Worm (Caenorhabditis elegans): ENCODE measurements around the gene F19G12.11.
"Not testable (repeated sequence)": the region's sequence is repeated elsewhere in the genome, so short reads cannot be mapped to it uniquely, and the experiment has no call there.

Gene F19G12.11

DNA sequence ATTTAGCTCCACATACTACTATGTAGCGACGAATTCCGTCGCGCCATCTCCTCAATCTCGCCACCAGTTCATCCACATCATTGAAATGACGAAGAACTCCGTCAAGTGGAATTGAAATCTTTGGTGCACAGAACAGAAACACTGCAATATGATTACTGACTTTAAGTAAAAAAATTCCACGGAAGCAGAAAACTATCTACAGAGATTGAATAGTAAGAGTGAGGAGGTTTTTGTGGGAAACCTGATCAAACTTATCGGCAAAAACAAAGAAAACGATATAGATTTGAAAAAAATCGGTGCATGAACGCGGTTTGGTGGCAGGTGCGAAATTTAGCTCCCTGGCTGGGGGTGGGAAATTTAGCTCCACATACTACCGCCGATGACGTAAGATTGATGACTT lies 22.9 kb downstream of the F19G12.11 start, which contains the start of gene ZK402.2:
TSS of gene ZK402.2 (plus strand) at position 301 of the 400 bp plus-strand sequence.
- not testable (repeated sequence) for TF ChIP-seq klf-2 (GFP tag; conservative IDR thresholded peaks at IDR 0.05); T22C8.4 (GFP tag; IDR thresholded peaks at IDR 0.05); ref-1 (GFP tag; conservative IDR thresholded peaks at IDR 0.05)

DNA sequence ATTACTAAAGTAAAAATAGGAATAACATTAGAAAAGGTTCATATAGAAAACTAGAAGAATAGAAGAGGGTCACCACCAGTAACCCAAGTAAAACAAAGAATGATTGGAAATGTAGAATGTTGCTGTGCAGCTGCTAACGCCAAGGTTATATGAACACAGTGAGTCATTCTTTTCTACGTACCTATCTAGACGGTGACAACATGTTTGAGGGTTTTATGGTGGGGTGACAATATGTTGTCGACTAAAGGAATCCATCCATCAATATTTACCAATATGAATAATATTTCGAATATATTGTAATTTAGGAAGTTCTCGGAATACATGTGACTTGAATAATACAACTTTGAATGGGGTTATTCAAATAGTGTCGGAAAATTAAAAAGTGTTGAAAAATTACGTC lies 25.1 kb downstream of the F19G12.11 start, which contains the start of gene ZK402.5:
TSS of gene ZK402.5 (minus strand) at position 101 of the 400 bp plus-strand sequence.
- TF ChIP-seq cog-1 (tag; optimal IDR thresholded peaks at IDR 0.05) (no peak), ztf-23 (GFP tag; IDR thresholded peaks at IDR 0.05) (no peak), T22C8.4 (GFP tag; IDR thresholded peaks at IDR 0.05) (no peak), med-1 (GFP tag; optimal IDR thresholded peaks at IDR 0.05; ENCODE audit: insufficient read depth) (no peak)

ce11 chrX:1397516-1397915 lies 28.8 kb downstream of the F19G12.11 start, which contains the start of gene H39E20.1:
TSS of gene H39E20.1 (minus strand) at chrX:1397616.
- TF ChIP-seq ztf-23 (GFP tag; IDR thresholded peaks at IDR 0.05) (no peak), tab-1 (GFP tag; IDR thresholded peaks at IDR 0.05) (no peak), ref-1 (GFP tag; conservative IDR thresholded peaks at IDR 0.05) (no peak)

ce11 chrX:1395793-1396192 lies 30.5 kb downstream of the F19G12.11 start:
- TF ChIP-seq T22C8.4 (GFP tag; IDR thresholded peaks at IDR 0.05) (no peak), flt-1 (GFP tag; IDR thresholded peaks at IDR 0.05) (no peak), ztf-29 (GFP tag; IDR thresholded peaks at IDR 0.05) (no peak), ref-1 (GFP tag; conservative IDR thresholded peaks at IDR 0.05) (no peak), klf-2 (GFP tag; conservative IDR thresholded peaks at IDR 0.05) (no peak), tab-1 (GFP tag; IDR thresholded peaks at IDR 0.05) (no peak), med-1 (GFP tag; optimal IDR thresholded peaks at IDR 0.05; ENCODE audit: insufficient read depth) (no peak), cog-1 (tag; optimal IDR thresholded peaks at IDR 0.05) (no peak), ztf-23 (GFP tag; IDR thresholded peaks at IDR 0.05) (no peak)

DNA sequence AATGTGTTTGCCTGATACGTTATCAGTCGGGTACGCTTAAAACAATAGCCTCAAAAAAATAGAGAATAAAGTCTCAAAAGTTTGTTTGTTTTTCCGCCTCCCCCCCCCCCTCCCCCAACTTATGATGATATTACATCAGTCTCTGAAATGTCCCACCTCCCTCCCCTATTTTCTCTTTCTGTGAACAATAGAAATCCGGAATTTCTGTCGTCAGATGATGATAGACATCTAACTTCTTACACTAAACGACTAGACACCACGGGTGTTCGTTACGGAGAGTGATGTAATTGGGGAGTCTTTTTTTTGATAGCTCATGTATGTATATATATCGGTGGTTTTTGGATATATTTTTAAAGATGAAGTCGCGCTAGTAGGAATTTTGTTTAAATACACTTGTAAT lies 31.9 kb downstream of the F19G12.11 start:
- TF ChIP-seq T22C8.4 (GFP tag; IDR thresholded peaks at IDR 0.05) (no peak), tab-1 (GFP tag; IDR thresholded peaks at IDR 0.05) (no peak), cog-1 (tag; optimal IDR thresholded peaks at IDR 0.05) (no peak), med-1 (GFP tag; optimal IDR thresholded peaks at IDR 0.05; ENCODE audit: insufficient read depth) (no peak), flt-1 (GFP tag; IDR thresholded peaks at IDR 0.05) (no peak), ref-1 (GFP tag; conservative IDR thresholded peaks at IDR 0.05) (no peak), ztf-23 (GFP tag; IDR thresholded peaks at IDR 0.05) (no peak), ztf-29 (GFP tag; IDR thresholded peaks at IDR 0.05) (no peak), klf-2 (GFP tag; conservative IDR thresholded peaks at IDR 0.05) (no peak)

- no peak for TF ChIP-seq klf-2 (GFP tag; conservative IDR thresholded peaks at IDR 0.05)
- no peak for TF ChIP-seq flt-1 (GFP tag; IDR thresholded peaks at IDR 0.05)
- no peak for TF ChIP-seq cog-1 (tag; optimal IDR thresholded peaks at IDR 0.05)
- no peak for TF ChIP-seq T22C8.4 (GFP tag; IDR thresholded peaks at IDR 0.05)
- no peak for TF ChIP-seq ref-1 (GFP tag; conservative IDR thresholded peaks at IDR 0.05)
These were observed 32.4 kb downstream of the F19G12.11 start, which contains the start of gene F56C3.9 for ce11 chrX:1393891-1394290. TSS of gene F56C3.9 (minus strand) at chrX:1393991.

DNA sequence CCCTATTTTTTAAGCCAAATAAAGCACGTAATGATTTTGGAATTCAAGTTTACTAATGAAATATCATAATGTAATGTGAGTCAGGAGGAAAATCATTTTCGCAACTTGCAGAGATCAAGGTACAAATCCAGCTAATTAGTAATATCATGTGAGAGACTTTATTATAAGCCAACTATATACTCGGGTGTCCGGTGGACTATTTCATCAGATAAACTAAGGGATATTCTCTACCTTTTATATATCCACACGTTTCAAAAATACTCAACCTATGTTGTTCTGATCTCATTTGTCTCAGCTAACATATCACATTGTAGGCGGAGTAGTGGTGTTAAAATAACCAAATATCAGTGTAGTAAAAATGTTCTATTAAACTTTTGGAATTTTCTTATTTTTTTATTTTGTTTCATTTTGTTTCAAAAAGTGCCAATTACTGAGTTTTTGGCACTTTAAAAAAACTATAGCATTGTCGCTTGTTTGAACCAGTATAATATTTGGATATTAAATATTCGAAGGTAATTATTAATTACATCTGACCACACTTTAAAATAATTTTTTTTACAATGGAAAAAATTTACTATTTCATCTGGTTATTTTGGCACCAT lies 36.8 kb downstream of the F19G12.11 start:
- TF ChIP-seq flt-1 (GFP tag; IDR thresholded peaks at IDR 0.05), result no peak
- TF ChIP-seq cog-1 (tag; optimal IDR thresholded peaks at IDR 0.05), result peak; percentile 40
- TF ChIP-seq ztf-23 (GFP tag; IDR thresholded peaks at IDR 0.05), result no peak
- no peak for TF ChIP-seq ref-1 (GFP tag; conservative IDR thresholded peaks at IDR 0.05)

ce11 chrX:1386893-1387367 lies 39.4 kb downstream of the F19G12.11 start, which contains the start of gene F56C3.1:
TSS of gene F56C3.1 (plus strand) at chrX:1387317.
- TF ChIP-seq tab-1 (GFP tag; IDR thresholded peaks at IDR 0.05) (no peak), cog-1 (tag; optimal IDR thresholded peaks at IDR 0.05) (no peak), T22C8.4 (GFP tag; IDR thresholded peaks at IDR 0.05) (no peak), ref-1 (GFP tag; conservative IDR thresholded peaks at IDR 0.05) (no peak), ztf-29 (GFP tag; IDR thresholded peaks at IDR 0.05) (no peak), ztf-23 (GFP tag; IDR thresholded peaks at IDR 0.05) (no peak), med-1 (GFP tag; optimal IDR thresholded peaks at IDR 0.05; ENCODE audit: insufficient read depth) (no peak), klf-2 (GFP tag; conservative IDR thresholded peaks at IDR 0.05) (no peak)

DNA sequence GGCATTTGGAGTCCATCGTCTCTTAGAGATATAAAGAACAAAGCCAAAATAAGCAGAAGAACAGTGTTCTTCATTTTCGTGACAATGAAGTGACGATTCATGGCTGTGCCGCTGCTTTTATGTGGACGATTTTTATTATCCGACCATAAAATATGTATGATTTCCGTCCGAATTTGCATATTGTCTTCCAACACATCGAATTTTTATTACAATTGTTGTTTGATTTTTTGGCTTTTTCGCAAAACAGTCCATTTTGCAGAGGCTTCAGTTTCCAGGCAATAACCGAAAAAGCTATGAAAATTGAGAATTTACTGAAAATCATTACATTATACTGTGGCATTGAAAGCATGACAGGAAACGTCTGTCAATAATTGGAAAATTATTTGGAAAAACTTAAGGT lies 41.8 kb downstream of the F19G12.11 start, which contains the start of gene F56C3.8:
TSS of gene F56C3.8 (minus strand) at position 101 of the 400 bp plus-strand sequence.
- TF ChIP-seq ztf-23 (GFP tag; IDR thresholded peaks at IDR 0.05) (no peak), tab-1 (GFP tag; IDR thresholded peaks at IDR 0.05) (no peak), med-1 (GFP tag; optimal IDR thresholded peaks at IDR 0.05; ENCODE audit: insufficient read depth) (no peak), cog-1 (tag; optimal IDR thresholded peaks at IDR 0.05) (no peak), T22C8.4 (GFP tag; IDR thresholded peaks at IDR 0.05) (no peak), flt-1 (GFP tag; IDR thresholded peaks at IDR 0.05) (no peak), ztf-29 (GFP tag; IDR thresholded peaks at IDR 0.05) (no peak), ref-1 (GFP tag; conservative IDR thresholded peaks at IDR 0.05) (no peak), klf-2 (GFP tag; conservative IDR thresholded peaks at IDR 0.05) (no peak)

ce11 chrX:1383546-1383945 lies 42.8 kb downstream of the F19G12.11 start:
- no peak for TF ChIP-seq cog-1 (tag; optimal IDR thresholded peaks at IDR 0.05)
- TF ChIP-seq med-1 (GFP tag; optimal IDR thresholded peaks at IDR 0.05; ENCODE audit: insufficient read depth), result no peak
- TF ChIP-seq ref-1 (GFP tag; conservative IDR thresholded peaks at IDR 0.05), result no peak
- TF ChIP-seq klf-2 (GFP tag; conservative IDR thresholded peaks at IDR 0.05), result no peak
- TF ChIP-seq ztf-29 (GFP tag; IDR thresholded peaks at IDR 0.05), result no peak
- no peak for TF ChIP-seq tab-1 (GFP tag; IDR thresholded peaks at IDR 0.05)
- TF ChIP-seq flt-1 (GFP tag; IDR thresholded peaks at IDR 0.05), result no peak
- TF ChIP-seq T22C8.4 (GFP tag; IDR thresholded peaks at IDR 0.05), result no peak
- TF ChIP-seq ztf-23 (GFP tag; IDR thresholded peaks at IDR 0.05), result no peak
